Fruit fly (Drosophila melanogaster) whole organism, embryonic: ENCODE measurements around the gene Rbf2.

Source experiments
- Adf1 ChIP-seq: fragments of 200-800 bp; sonication (Bioruptor generic); IDR thresholded peaks from 2 replicates; pipeline ENCODE4 v1.3.6; 2022; ENCODE audit warnings: missing biosample characterization, missing genetic modification characterization
- CG10267 ChIP-seq: fragments of 200-800 bp; sonication (Bioruptor generic); optimal IDR thresholded peaks from 2 replicates; lab custom pipeline; 2018; ENCODE audit warnings: missing biosample characterization, mild to moderate bottlenecking, missing genetic modification characterization, moderate library complexity
- CG10321 ChIP-seq: fragments of 200-800 bp; sonication (Bioruptor generic); IDR thresholded peaks from 2 replicates; pipeline ENCODE4 v1.3.6; 2022; ENCODE audit warnings: missing biosample characterization, missing genetic modification characterization
- CG11504 ChIP-seq: fragments of 200-800 bp; sonication (Bioruptor generic); optimal IDR thresholded peaks from 3 replicates; lab custom pipeline; 2019; ENCODE audit warnings: missing biosample characterization, mild to moderate bottlenecking, missing genetic modification characterization, moderate library complexity
- CG12769 ChIP-seq: fragments of 200-800 bp; sonication (Bioruptor generic); optimal IDR thresholded peaks from 2 replicates; lab custom pipeline; 2019; ENCODE audit warnings: missing biosample characterization, mild to moderate bottlenecking, missing genetic modification characterization, moderate library complexity
- CG15479 ChIP-seq: fragments of 200-800 bp; sonication (Bioruptor generic); optimal IDR thresholded peaks from 3 replicates; lab custom pipeline; 2019; ENCODE audit warnings: missing biosample characterization, mild to moderate bottlenecking, missing genetic modification characterization, moderate library complexity
- CG16813 ChIP-seq: fragments of 200-800 bp; sonication (Bioruptor generic); IDR thresholded peaks from 3 replicates; pipeline ENCODE4 v1.3.6; 2022; ENCODE audit warnings: missing biosample characterization, missing genetic modification characterization; ENCODE audit not compliant: partially characterized antibody
- CG17328 ChIP-seq: fragments of 200-800 bp; sonication (Bioruptor generic); IDR thresholded peaks from 2 replicates; pipeline ENCODE4 v1.3.6; 2022; ENCODE audit warnings: missing biosample characterization, missing genetic modification characterization
- CG17385 ChIP-seq: fragments of 200-800 bp; sonication (Bioruptor generic); optimal IDR thresholded peaks from 3 replicates; lab custom pipeline; 2018; ENCODE audit warnings: missing biosample characterization, mild to moderate bottlenecking, missing genetic modification characterization
- CG1832 ChIP-seq: fragments of 200-800 bp; sonication (Bioruptor generic); optimal IDR thresholded peaks from 2 replicates; lab custom pipeline; 2017; ENCODE audit warnings: missing biosample characterization, mild to moderate bottlenecking, missing genetic modification characterization, inconsistent platforms
- CG18476 ChIP-seq: fragments of 200-800 bp; sonication (Bioruptor generic); optimal IDR thresholded peaks from 2 replicates; lab custom pipeline; 2016; ENCODE audit warnings: missing biosample characterization, mild to moderate bottlenecking, missing genetic modification characterization
- CG2116 ChIP-seq: fragments of 200-800 bp; sonication (Bioruptor generic); optimal IDR thresholded peaks from 3 replicates; lab custom pipeline; 2018; ENCODE audit warnings: missing biosample characterization, mild to moderate bottlenecking, missing genetic modification characterization
- CG3065 ChIP-seq: fragments of 200-800 bp; sonication (Bioruptor generic); optimal IDR thresholded peaks from 2 replicates; lab custom pipeline; 2016; ENCODE audit warnings: missing biosample characterization, missing genetic modification characterization
- CG4360 ChIP-seq: fragments of 200-800 bp; sonication (Bioruptor generic); IDR thresholded peaks from 2 replicates; pipeline ENCODE4 v1.3.6; 2022; ENCODE audit warnings: missing biosample characterization, missing genetic modification characterization
- CG7745 ChIP-seq: fragments of 200-800 bp; sonication (Bioruptor generic); optimal IDR thresholded peaks from 2 replicates; lab custom pipeline; 2018; ENCODE audit warnings: missing biosample characterization, mild to moderate bottlenecking, missing genetic modification characterization, moderate library complexity
- CG7928 ChIP-seq: fragments of 200-800 bp; sonication (Bioruptor generic); optimal IDR thresholded peaks from 2 replicates; lab custom pipeline; 2017; ENCODE audit warnings: missing biosample characterization, mild to moderate bottlenecking, missing genetic modification characterization
- CG7963 ChIP-seq: fragments of 200-800 bp; sonication (Bioruptor generic); IDR thresholded peaks from 3 replicates; pipeline ENCODE4 v1.3.6; 2022; ENCODE audit warnings: missing biosample characterization, missing genetic modification characterization; ENCODE audit not compliant: partially characterized antibody
- CG8359 ChIP-seq: fragments of 200-800 bp; sonication (Bioruptor generic); optimal IDR thresholded peaks from 2 replicates; lab custom pipeline; 2017; ENCODE audit warnings: missing biosample characterization, mild to moderate bottlenecking, missing genetic modification characterization, borderline replicate concordance
- CG9876 ChIP-seq: fragments of 200-800 bp; sonication (Bioruptor generic); optimal IDR thresholded peaks from 2 replicates; lab custom pipeline; 2016; ENCODE audit warnings: missing biosample characterization, missing genetic modification characterization
- Drgx ChIP-seq: fragments of 200-800 bp; sonication (Bioruptor generic); IDR thresholded peaks from 2 replicates; pipeline ENCODE4 v1.3.6; 2022; ENCODE audit warnings: missing biosample characterization, missing genetic modification characterization
- E2f1 ChIP-seq: fragments of 200-800 bp; sonication (Bioruptor generic); IDR thresholded peaks from 2 replicates; pipeline ENCODE4 v1.3.6; 2022; ENCODE audit warnings: missing biosample characterization, missing genetic modification characterization
- Ets65A ChIP-seq: fragments of 200-800 bp; sonication (Bioruptor generic); peaks from one replicate; lab custom pipeline; 2016; ENCODE audit warnings: missing biosample characterization, missing genetic modification characterization
- HHEX ChIP-seq: fragments of 200-800 bp; sonication (Bioruptor generic); optimal IDR thresholded peaks from 3 replicates; lab custom pipeline; 2017; ENCODE audit warnings: missing biosample characterization, mild to moderate bottlenecking, missing genetic modification characterization, missing genetic modification reagents
- Hr51 ChIP-seq, 2 experiments: fragments of 200-800 bp; sonication (Bioruptor generic); optimal IDR thresholded peaks; 2 replicates in 1 of 2; 3 replicates in 1 of 2; lab custom pipeline; 2016 to 2018; ENCODE audit warnings: missing biosample characterization in 2 of 2, missing genetic modification characterization in 2 of 2, mild to moderate bottlenecking in 1 of 2, moderate library complexity in 1 of 2
- Jarid2 ChIP-seq: fragments of 200-800 bp; sonication (Bioruptor generic); optimal IDR thresholded peaks from 3 replicates; lab custom pipeline; 2017; ENCODE audit warnings: mild to moderate bottlenecking, missing biosample characterization, missing genetic modification reagents, missing genetic modification characterization
- Kr ChIP-seq: fragments of 200-800 bp; sonication (Bioruptor generic); optimal IDR thresholded peaks from 2 replicates; lab custom pipeline; 2017; ENCODE audit warnings: missing biosample characterization, mild to moderate bottlenecking, missing genetic modification characterization
- Mad ChIP-seq: fragments of 200-800 bp; sonication (Bioruptor generic); optimal IDR thresholded peaks from 2 replicates; lab custom pipeline; 2016; ENCODE audit warnings: missing biosample characterization, missing genetic modification characterization
- Med ChIP-seq: fragments of 200-800 bp; sonication (Bioruptor generic); peaks from one replicate; lab custom pipeline; 2016; ENCODE audit warnings: missing biosample characterization, missing genetic modification characterization, mild to moderate bottlenecking, inconsistent platforms, moderate library complexity
- Rfx ChIP-seq: fragments of 200-800 bp; sonication (Bioruptor generic); IDR thresholded peaks from 2 replicates; pipeline ENCODE4 v1.3.6; 2022; ENCODE audit warnings: missing biosample characterization, missing genetic modification characterization
- Trl ChIP-seq, 3 experiments: fragments of >200 bp in 2 of 3; fragments of 200-800 bp in 1 of 3; sonication (Bioruptor generic) in 1 of 3; optimal IDR thresholded peaks; 2 replicates in 1 of 3; 3 replicates in 2 of 3; lab custom pipeline; 2016 to 2017; ENCODE audit warnings: missing biosample characterization in 1 of 3, missing genetic modification characterization in 1 of 3
- Xbp1 ChIP-seq: fragments of 200-800 bp; sonication (Bioruptor generic); optimal IDR thresholded peaks from 3 replicates; lab custom pipeline; 2016; ENCODE audit warnings: missing biosample characterization, mild to moderate bottlenecking, missing genetic modification characterization
- bsh ChIP-seq, 2 experiments: fragments of 200-800 bp; sonication (Bioruptor generic); optimal IDR thresholded peaks; 2 replicates each; lab custom pipeline; 2017 to 2018; ENCODE audit warnings: mild to moderate bottlenecking in 2 of 2, missing biosample characterization in 2 of 2, missing genetic modification characterization in 2 of 2, moderate library complexity in 1 of 2
- crol ChIP-seq: fragments of 200-800 bp; sonication (Bioruptor generic); IDR thresholded peaks from 2 replicates; pipeline ENCODE4 v1.3.6; 2022; ENCODE audit warnings: missing biosample characterization, missing genetic modification characterization
- dm ChIP-seq: fragments of 200-800 bp; sonication (Bioruptor generic); optimal IDR thresholded peaks from 3 replicates; lab custom pipeline; 2016; ENCODE audit warnings: missing biosample characterization, missing genetic modification characterization
- ems ChIP-seq: fragments of 200-800 bp; sonication (Bioruptor generic); optimal IDR thresholded peaks from 3 replicates; lab custom pipeline; 2016; ENCODE audit warnings: missing biosample characterization, missing genetic modification characterization
- hb ChIP-seq: fragments of 200-800 bp; sonication (Bioruptor generic); IDR thresholded peaks from 3 replicates; pipeline ENCODE4 v1.3.6; 2022; ENCODE audit warnings: missing biosample characterization, missing genetic modification characterization; ENCODE audit not compliant: partially characterized antibody
- insv ChIP-seq, 2 experiments: fragments of 200-800 bp; sonication (Bioruptor generic); optimal IDR thresholded peaks; 3 replicates each; lab custom pipeline; 2016 to 2018; ENCODE audit warnings: missing biosample characterization in 2 of 2, missing genetic modification characterization in 2 of 2
- jing ChIP-seq: fragments of 200-800 bp; sonication (Bioruptor generic); optimal IDR thresholded peaks from 2 replicates; lab custom pipeline; 2018; ENCODE audit warnings: missing biosample characterization, mild to moderate bottlenecking, missing genetic modification characterization
- klu ChIP-seq: fragments of 200-800 bp; sonication (Bioruptor generic); IDR thresholded peaks from 2 replicates; pipeline ENCODE4 v1.3.6; 2022; ENCODE audit warnings: missing biosample characterization, missing genetic modification characterization
- ro ChIP-seq: fragments of 200-800 bp; sonication (Bioruptor generic); IDR thresholded peaks from 2 replicates; pipeline ENCODE4 v1.3.6; 2022; ENCODE audit warnings: missing biosample characterization, missing genetic modification characterization
- sna ChIP-seq: fragments of 200-800 bp; sonication (Bioruptor generic); IDR thresholded peaks from 2 replicates; pipeline ENCODE4 v1.3.6; 2022; ENCODE audit warnings: missing biosample characterization, missing genetic modification characterization; ENCODE audit not compliant: partially characterized antibody
- tio ChIP-seq: fragments of 200-800 bp; sonication (Bioruptor generic); optimal IDR thresholded peaks from 2 replicates; lab custom pipeline; 2017; ENCODE audit warnings: missing biosample characterization, missing genetic modification characterization, inconsistent platforms
- zen ChIP-seq: fragments of 200-800 bp; sonication (Bioruptor generic); optimal IDR thresholded peaks from 3 replicates; lab custom pipeline; 2018; ENCODE audit warnings: missing biosample characterization, mild to moderate bottlenecking, missing genetic modification characterization, moderate library complexity

The Rbf2 gene

dm6 chr3R:15993815-15994572 is 28.7 kb downstream of the Rbf2 start:
- TF ChIP-seq Adf1 (GFP tag; lab: Robert Waterston, UW) (peak; percentile 61; the same call in 1 of the 2 replicates), CG10321 (GFP tag; lab: Robert Waterston, UW) (no peak), Rfx (GFP tag; lab: Robert Waterston, UW) (0 out of 2 replicates have a peak, but pooled peaks have one; percentile 9), sna (GFP tag; lab: Robert Waterston, UW) (no peak), CG7963 (GFP tag; lab: Robert Waterston, UW) (0 out of 3 replicates have a peak, but pooled peaks have one; percentile 8), CG10267 (tag; lab: Kevin White, UChicago) (no peak), insv (GFP tag; optimal IDR thresholded peaks at IDR 0.05; lab: Kevin White, UChicago) (no peak), Xbp1 (GFP tag; lab: Kevin White, UChicago) (no peak), CG7928 (no peak), CG17328 (GFP tag; lab: Robert Waterston, UW) (no peak), Kr (GFP tag; lab: Kevin White, UChicago) (no peak), CG3065 (GFP tag; lab: Kevin White, UChicago) (no peak), Ets65A (GFP tag; lab: Kevin White, UChicago) (peak; percentile 24), Drgx (GFP tag; lab: Robert Waterston, UW) (peak; percentile 12; the same call in 1 of the 2 replicates), Trl (optimal IDR thresholded peaks at IDR 0.05; lab: Kevin White, UChicago) (peak in 1 of 2 experiments; percentile 20), Trl (GFP tag; optimal IDR thresholded peaks at IDR 0.05; lab: Kevin White, UChicago) (no peak), CG12769 (no peak), E2f1 (GFP tag; lab: Robert Waterston, UW) (no peak), Med (GFP tag; lab: Kevin White, UChicago) (peak; percentile 62), CG2116 (no peak), ems (GFP tag; lab: Kevin White, UChicago) (no peak), CG1832 (GFP tag; lab: Kevin White, UChicago) (peak; percentile 30), CG7745 (tag; lab: Kevin White, UChicago) (no peak), CG16813 (GFP tag; lab: Robert Waterston, UW) (0 out of 3 replicates have a peak, but pooled peaks have one; percentile 20), CG4360 (peak; percentile 99), zen (tag; lab: Kevin White, UChicago) (peak; percentile 65), crol (GFP tag; lab: Robert Waterston, UW) (peak; percentile 27; the same call in 1 of the 2 replicates), hb (0 out of 3 replicates have a peak, but pooled peaks have one; percentile 48)

dm6 chr3R:15994573-15994869 is 29.3 kb downstream of the Rbf2 start:
- no peak for TF ChIP-seq Trl (optimal IDR thresholded peaks at IDR 0.05; lab: Kevin White, UChicago)
- TF ChIP-seq Trl (GFP tag; optimal IDR thresholded peaks at IDR 0.05; lab: Kevin White, UChicago): no peak
- no peak for TF ChIP-seq Hr51 (GFP tag; optimal IDR thresholded peaks at IDR 0.05; lab: Kevin White, UChicago)
- peak; percentile 49 for TF ChIP-seq Jarid2
- no peak for TF ChIP-seq klu (GFP tag; lab: Robert Waterston, UW)
- TF ChIP-seq tio: no peak
- TF ChIP-seq crol (GFP tag; lab: Robert Waterston, UW): 0 out of 2 replicates have a peak, but pooled peaks have one; percentile 0
- TF ChIP-seq CG15479 (GFP tag; lab: Kevin White, UChicago): peak; percentile 90
- TF ChIP-seq CG9876 (GFP tag; lab: Kevin White, UChicago): no peak
- no peak for TF ChIP-seq CG11504
- no peak for TF ChIP-seq jing (GFP tag; lab: Kevin White, UChicago)
- no peak for TF ChIP-seq HHEX (GFP tag; lab: Kevin White, UChicago)
- no peak for TF ChIP-seq CG18476
- no peak for TF ChIP-seq CG17385 (GFP tag; lab: Kevin White, UChicago)
- no peak for TF ChIP-seq ro (GFP tag; lab: Robert Waterston, UW)
- no peak for TF ChIP-seq bsh (GFP tag; optimal IDR thresholded peaks at IDR 0.05; lab: Kevin White, UChicago)
- TF ChIP-seq CG8359: peak; percentile 34
- TF ChIP-seq Med (GFP tag; lab: Kevin White, UChicago): peak; percentile 15
- no peak for TF ChIP-seq Mad (GFP tag; lab: Kevin White, UChicago)
- peak; percentile 51 for TF ChIP-seq Ets65A (GFP tag; lab: Kevin White, UChicago)
- no peak for TF ChIP-seq dm (GFP tag; lab: Kevin White, UChicago)
